Worm (Caenorhabditis elegans) whole organism, L3 larva: ENCODE results near the gene dmsr-14.

Experiments
- ceh-28 ChIP-seq: fragments of 150-350 bp; optimal IDR thresholded peaks from 2 replicates; lab custom pipeline; 2014; ENCODE audit warnings: missing biosample characterization, missing genetic modification reagents, missing genetic modification characterization
- nhr-11 ChIP-seq: fragments of 150-350 bp; optimal IDR thresholded peaks from 2 replicates; lab custom pipeline; 2014; ENCODE audit warnings: missing biosample characterization, missing genetic modification characterization
- skn-1 ChIP-seq: fragments of 150-350 bp; optimal IDR thresholded peaks from 2 replicates; lab custom pipeline; 2014; ENCODE audit warnings: missing biosample characterization, missing genetic modification characterization

DNA sequence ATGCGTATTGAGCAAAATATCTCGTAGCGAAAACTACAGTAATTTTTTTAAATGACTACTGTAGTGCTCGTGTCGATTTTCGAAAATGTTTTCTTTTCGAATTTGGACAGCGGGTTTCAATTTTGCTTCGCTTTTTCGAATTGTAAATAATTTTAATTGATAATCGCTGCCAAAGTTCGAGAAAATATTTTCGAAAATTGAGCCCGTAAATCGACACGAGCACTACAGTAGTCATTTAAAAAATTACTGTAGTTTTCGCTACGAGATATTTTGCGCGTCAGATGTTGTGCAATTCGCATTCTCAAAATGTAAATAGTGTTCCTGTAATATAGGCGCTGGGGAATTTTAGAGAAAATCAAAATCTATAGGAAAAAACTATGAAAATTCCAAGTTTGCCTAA, 34.8 kb downstream of the dmsr-14 start:
- no peak for TF ChIP-seq nhr-11 (tag; lab: Kevin White, UChicago)
- no peak for TF ChIP-seq ceh-28 (tag; lab: Kevin White, UChicago)
- no peak for TF ChIP-seq skn-1 (tag; lab: Kevin White, UChicago)
